Worm (Caenorhabditis elegans): ENCODE results near the gene F07H5.10.
A peak's percentile ranks its signal among the peaks of the same experiment; 100 is the strongest.

Gene F07H5.10

DNA sequence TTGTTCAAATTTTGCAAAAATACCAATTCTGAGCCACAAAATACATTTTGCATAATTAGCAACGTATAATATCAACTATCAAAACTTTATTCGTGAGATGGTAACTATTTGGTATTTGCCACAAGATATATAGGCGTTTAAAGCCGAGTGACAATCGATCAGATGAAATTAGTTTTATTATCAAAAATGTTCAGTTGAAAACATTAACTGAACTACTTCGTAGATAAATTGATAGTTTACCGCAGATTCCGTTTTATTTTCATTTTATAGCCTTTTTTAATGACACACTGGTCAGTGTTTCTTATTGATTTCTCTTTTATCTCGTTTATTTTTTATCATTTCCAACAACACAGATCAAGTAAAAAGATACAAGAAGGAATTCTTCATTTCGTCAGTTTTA lies 8.8 kb upstream of the F07H5.10 start (continued):
- TF ChIP-seq pqm-1 (tag; optimal IDR thresholded peaks at IDR 0.05) (no peak), ceh-63 (GFP tag; optimal IDR thresholded peaks at IDR 0.05) (no peak), vab-15 (tag; optimal IDR thresholded peaks at IDR 0.05) (no peak), unc-86 (tag; optimal IDR thresholded peaks at IDR 0.05) (no peak), nhr-77 (tag; optimal IDR thresholded peaks at IDR 0.05) (no peak), unc-30 (tag; optimal IDR thresholded peaks at IDR 0.05) (no peak), unc-98 (GFP tag; IDR thresholded peaks at IDR 0.05) (no peak), rnt-1 (tag; optimal IDR thresholded peaks at IDR 0.05) (no peak), pag-3 (tag; optimal IDR thresholded peaks at IDR 0.05; ENCODE audit: borderline replicate concordance, insufficient read depth) (no peak), F16B12.6 (tag; optimal IDR thresholded peaks at IDR 0.05) (no peak), fos-1 (tag; optimal IDR thresholded peaks at IDR 0.05) (no peak), ceh-88 (GFP tag; IDR thresholded peaks at IDR 0.05) (no peak), fkh-4 (tag; optimal IDR thresholded peaks at IDR 0.05; ENCODE audit: borderline replicate concordance) (no peak), ztf-4 (tag; optimal IDR thresholded peaks at IDR 0.05) (no peak), lin-14 (GFP tag; optimal IDR thresholded peaks at IDR 0.05) (peak; percentile 25), egl-27 (tag; optimal IDR thresholded peaks at IDR 0.05) (no peak), nhr-47 (tag; optimal IDR thresholded peaks at IDR 0.05) (peak; percentile 36), aly-2 (tag; optimal IDR thresholded peaks at IDR 0.05) (no peak), hlh-17 (GFP tag; optimal IDR thresholded peaks at IDR 0.05; ENCODE audit: borderline replicate concordance) (no peak), tbx-2 (tag; optimal IDR thresholded peaks at IDR 0.05) (no peak), ama-1 (optimal IDR thresholded peaks at IDR 0.05) (no peak), skn-1 (tag; optimal IDR thresholded peaks at IDR 0.05) (no peak), nhr-237 (tag; optimal IDR thresholded peaks at IDR 0.05) (no peak), elt-2 (tag; optimal IDR thresholded peaks at IDR 0.05) (no peak), pax-3 (tag; optimal IDR thresholded peaks at IDR 0.05) (no peak), elt-3 (tag; optimal IDR thresholded peaks at IDR 0.05) (peak in 2 of 6 experiments; percentile 39 to 66), nhr-90 (tag; optimal IDR thresholded peaks at IDR 0.05; ENCODE audit: poor library complexity) (peak; percentile 51), nhr-84 (tag; optimal IDR thresholded peaks at IDR 0.05) (no peak), dsc-1 (tag; optimal IDR thresholded peaks at IDR 0.05) (no peak), ces-1 (GFP tag; optimal IDR thresholded peaks at IDR 0.05) (no peak)

ce11 chrII:8814231-8814630 lies 5.8 kb upstream of the F07H5.10 start:
- no peak for TF ChIP-seq snpc-4 (tag; optimal IDR thresholded peaks at IDR 0.05)
- no peak for TF ChIP-seq tbx-2 (tag; optimal IDR thresholded peaks at IDR 0.05)
- TF ChIP-seq pag-3 (tag; optimal IDR thresholded peaks at IDR 0.05; ENCODE audit: borderline replicate concordance, insufficient read depth), result no peak
- TF ChIP-seq isw-1 (GFP tag; IDR thresholded peaks at IDR 0.05), result no peak
- TF ChIP-seq hlh-4 (tag; optimal IDR thresholded peaks at IDR 0.05), result no peak
- TF ChIP-seq rnt-1 (tag; optimal IDR thresholded peaks at IDR 0.05), result no peak
- no peak for TF ChIP-seq pqm-1 (tag; optimal IDR thresholded peaks at IDR 0.05)
- no peak for TF ChIP-seq snu-23 (GFP tag; optimal IDR thresholded peaks at IDR 0.05)

ce11 chrII:8813659-8814058 lies 5.3 kb upstream of the F07H5.10 start:
- TF ChIP-seq snu-23 (GFP tag; optimal IDR thresholded peaks at IDR 0.05), result peak; percentile 82
- TF ChIP-seq nhr-84 (tag; optimal IDR thresholded peaks at IDR 0.05), result no peak
- TF ChIP-seq sup-37 (GFP tag; optimal IDR thresholded peaks at IDR 0.05), result no peak
- TF ChIP-seq lin-35 (GFP tag; optimal IDR thresholded peaks at IDR 0.05), result peak in 1 of 2 experiments; percentile 70
- TF ChIP-seq lin-13 (GFP tag; optimal IDR thresholded peaks at IDR 0.05), result peak; percentile 27
- peak; percentile 36 for TF ChIP-seq irx-1 (tag; optimal IDR thresholded peaks at IDR 0.05)
- peak; percentile 1 to 24 (median 21) for TF ChIP-seq dpl-1 (GFP tag; optimal IDR thresholded peaks at IDR 0.05)
- TF ChIP-seq nhr-47 (tag; optimal IDR thresholded peaks at IDR 0.05), result peak; percentile 51
- no peak for TF ChIP-seq swsn-7 (tag; optimal IDR thresholded peaks at IDR 0.05)
- TF ChIP-seq pqm-1 (tag; optimal IDR thresholded peaks at IDR 0.05), result no peak
- TF ChIP-seq unc-130 (tag; optimal IDR thresholded peaks at IDR 0.05), result peak; percentile 78
- TF ChIP-seq tbx-2 (tag; optimal IDR thresholded peaks at IDR 0.05), result peak; percentile 73
- TF ChIP-seq unc-62 (GFP tag; optimal IDR thresholded peaks at IDR 0.05), result no peak
- peak; percentile 10 for TF ChIP-seq nhr-77 (tag; optimal IDR thresholded peaks at IDR 0.05)
- TF ChIP-seq vab-15 (tag; optimal IDR thresholded peaks at IDR 0.05), result peak; percentile 28
- TF ChIP-seq ceh-8 (GFP tag; optimal IDR thresholded peaks at IDR 0.05), result no peak
- no peak for TF ChIP-seq fkh-8 (tag; optimal IDR thresholded peaks at IDR 0.05)
- TF ChIP-seq nhr-28 (tag; optimal IDR thresholded peaks at IDR 0.05), result no peak
- TF ChIP-seq nhr-11 (tag; optimal IDR thresholded peaks at IDR 0.05), result no peak
- peak; percentile 93 for TF ChIP-seq nhr-20 (tag; optimal IDR thresholded peaks at IDR 0.05)
- TF ChIP-seq aha-1 (tag; optimal IDR thresholded peaks at IDR 0.05), result no peak
- TF ChIP-seq ceh-82 (tag; optimal IDR thresholded peaks at IDR 0.05), result peak in 1 of 3 experiments; percentile 5
- no peak for TF ChIP-seq jun-1 (tag; optimal IDR thresholded peaks at IDR 0.05)
- peak; percentile 74 for TF ChIP-seq nhr-90 (tag; optimal IDR thresholded peaks at IDR 0.05; ENCODE audit: poor library complexity)
- TF ChIP-seq unc-86 (tag; optimal IDR thresholded peaks at IDR 0.05), result no peak
